Fruit fly (Drosophila melanogaster) whole organism: Measurements from ENCODE around the gene CG32299.

Experiments
- CG8478 ChIP-seq: fragments of >200 bp; optimal IDR thresholded peaks from 2 replicates; lab custom pipeline; 2018; ENCODE audit warnings: inconsistent platforms
- pan ChIP-seq: fragments of >200 bp; optimal IDR thresholded peaks from 2 replicates; lab custom pipeline; 2017
- usp ChIP-seq: fragments of >200 bp; optimal IDR thresholded peaks from 2 replicates; lab custom pipeline; 2017; ENCODE audit warnings: missing biosample characterization, missing genetic modification characterization, mixed read lengths

DNA sequence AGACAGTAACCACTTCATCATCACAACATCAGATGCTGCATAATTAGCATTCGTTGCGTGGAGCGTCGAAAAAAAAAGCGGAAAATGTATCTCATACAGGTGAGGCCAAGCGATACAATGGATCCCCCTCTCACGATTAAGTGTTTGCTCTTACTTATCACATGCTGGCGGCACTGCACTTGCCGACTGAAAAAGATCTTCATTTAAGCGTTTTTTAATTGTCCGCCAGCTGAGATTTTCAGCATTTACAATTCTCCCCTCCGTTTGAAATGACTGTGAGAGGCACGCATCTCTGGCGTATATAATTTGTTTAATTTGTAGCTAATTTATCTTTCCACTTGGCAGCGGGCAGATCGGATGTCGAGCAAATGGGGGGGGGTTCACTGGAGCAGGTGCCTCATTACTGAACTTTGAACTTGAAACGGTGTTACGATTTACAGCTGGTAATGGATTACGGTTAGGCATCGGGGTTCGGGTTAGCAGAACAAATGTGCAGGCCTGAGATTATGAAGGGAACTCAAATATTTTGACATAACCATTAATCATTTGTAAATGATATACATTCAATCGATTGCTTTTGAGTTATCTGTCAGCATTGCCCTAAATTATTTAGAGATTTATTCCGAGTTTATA lies 2.0 kb downstream of the CG32299 start, which contains the start of gene Mzt1:
- TF ChIP-seq CG8478 (lab: Kevin White, UChicago) (no peak), usp (no peak), pan (lab: Kevin White, UChicago) (no peak)
